Fruit fly (Drosophila melanogaster): ENCODE measurements around the gene CG14115.

CG14115 gene

dm6 chr3L:13028740-13029139 is 32.5 kb downstream of the CG14115 start, which contains the start of gene CG17672 (continued):
- TF ChIP-seq CG17829 (tag; optimal IDR thresholded peaks at IDR 0.05) (no peak), Drgx (GFP tag; IDR thresholded peaks at IDR 0.05) (0 out of 2 replicates have a peak, but pooled peaks have one; percentile 15), CG10462 (GFP tag; optimal IDR thresholded peaks at IDR 0.05) (no peak), nom (GFP tag; optimal IDR thresholded peaks at IDR 0.05) (peak; percentile 39), Abd-B (GFP tag; optimal IDR thresholded peaks at IDR 0.05) (no peak), CG10147 (GFP tag; optimal IDR thresholded peaks at IDR 0.05) (no peak), CG8944 (GFP tag; optimal IDR thresholded peaks at IDR 0.05) (no peak), ci (GFP tag; IDR thresholded peaks at IDR 0.05) (peak; percentile 63; the same call in 1 of the 3 replicates), Mrtf (GFP tag; IDR thresholded peaks at IDR 0.05) (no peak), sob (GFP tag; IDR thresholded peaks at IDR 0.05) (no peak), TFAM (GFP tag; optimal IDR thresholded peaks at IDR 0.05) (no peak)

dm6 chr3L:13027333-13027732 is 33.9 kb downstream of the CG14115 start:
- TF ChIP-seq fru (optimal IDR thresholded peaks at IDR 0.05) (no peak), Dref (GFP tag; IDR thresholded peaks at IDR 0.05) (peak; percentile 41), CG13287 (GFP tag; IDR thresholded peaks at IDR 0.05; ENCODE audit: partially characterized antibody) (0 out of 2 replicates have a peak, but pooled peaks have one; percentile 14), Dll (GFP tag; IDR thresholded peaks at IDR 0.05; ENCODE audit: partially characterized antibody) (0 out of 4 replicates have a peak, but pooled peaks have one; percentile 36), kni (GFP tag; optimal IDR thresholded peaks at IDR 0.05) (peak; percentile 15), stwl (tag; optimal IDR thresholded peaks at IDR 0.05) (peak; percentile 67), Pdp1 (GFP tag; optimal IDR thresholded peaks at IDR 0.05) (peak in 1 of 2 experiments; percentile 69), CG10959 (GFP tag; IDR thresholded peaks at IDR 0.05) (no peak), CG2116 (GFP tag; optimal IDR thresholded peaks at IDR 0.05) (peak; percentile 68), Bgb (GFP tag; IDR thresholded peaks at IDR 0.05; ENCODE audit: partially characterized antibody) (0 out of 2 replicates have a peak, but pooled peaks have one; percentile 16), CG6683 (GFP tag; optimal IDR thresholded peaks at IDR 0.05) (no peak), CG1233 (GFP tag; optimal IDR thresholded peaks at IDR 0.05) (no peak), fd3F (GFP tag; optimal IDR thresholded peaks at IDR 0.05) (no peak), tx (GFP tag; optimal IDR thresholded peaks at IDR 0.05) (no peak), prd (optimal IDR thresholded peaks at IDR 0.05) (no peak), prd (GFP tag; IDR thresholded peaks at IDR 0.05) (no peak), Fer1 (GFP tag; optimal IDR thresholded peaks at IDR 0.05) (no peak), CG30403 (GFP tag; optimal IDR thresholded peaks at IDR 0.05) (no peak), HLH4C (GFP tag; IDR thresholded peaks at IDR 0.05; ENCODE audit: partially characterized antibody) (0 out of 3 replicates have a peak, but pooled peaks have one; percentile 10), zf30C (GFP tag; optimal IDR thresholded peaks at IDR 0.05) (no peak), Awh (GFP tag; IDR thresholded peaks at IDR 0.05) (no peak), CG15073 (GFP tag; optimal IDR thresholded peaks at IDR 0.05) (no peak), BEAF-32 (GFP tag; optimal IDR thresholded peaks at IDR 0.05) (peak; percentile 28), jigr1 (GFP tag; IDR thresholded peaks at IDR 0.05) (no peak), Sry-δ (GFP tag; optimal IDR thresholded peaks at IDR 0.05) (peak; percentile 43), CG1529 (GFP tag; optimal IDR thresholded peaks at IDR 0.05) (no peak), CG8924 (tag; optimal IDR thresholded peaks at IDR 0.05) (no peak), CG5953 (GFP tag; IDR thresholded peaks at IDR 0.05) (no peak)

- TF ChIP-seq kni (GFP tag; optimal IDR thresholded peaks at IDR 0.05) (peak; percentile 28), Blimp-1 (GFP tag; optimal IDR thresholded peaks at IDR 0.05) (peak; percentile 85), Optix (GFP tag; IDR thresholded peaks at IDR 0.05) (peak; percentile 17; the same call in 1 of the 3 replicates), CG11560 (tag; IDR thresholded peaks at IDR 0.05) (no peak), crol (GFP tag; IDR thresholded peaks at IDR 0.05) (peak; percentile 44), vvl (GFP tag; IDR thresholded peaks at IDR 0.05) (0 out of 2 replicates have a peak, but pooled peaks have one; percentile 36)
These were observed 34.4 kb downstream of the CG14115 start for dm6 chr3L:13026872-13027271.
